Fruit fly (Drosophila melanogaster) whole organism, embryonic: Measurements from ENCODE around the gene HDAC6.
A peak's percentile ranks its signal among the peaks of the same experiment; 100 is the strongest.

Experiments used
- CG16815 ChIP-seq: fragments of 200-800 bp; sonication (Bioruptor generic); optimal IDR thresholded peaks from 3 replicates; lab custom pipeline; 2017; ENCODE audit warnings: missing biosample characterization, mild to moderate bottlenecking, missing genetic modification characterization
- CG17612 ChIP-seq: fragments of 200-800 bp; sonication (Bioruptor generic); IDR thresholded peaks from 2 replicates; pipeline ENCODE4 v1.3.6; 2022; ENCODE audit warnings: missing biosample characterization, missing genetic modification characterization
- CG8089 ChIP-seq: fragments of 200-800 bp; sonication (Bioruptor generic); optimal IDR thresholded peaks from 3 replicates; lab custom pipeline; 2016; ENCODE audit warnings: missing biosample characterization, missing genetic modification characterization
- Dll ChIP-seq: fragments of 200-800 bp; sonication (Bioruptor generic); IDR thresholded peaks from 4 replicates; pipeline ENCODE4 v1.3.6; 2022; ENCODE audit warnings: missing biosample characterization, missing genetic modification characterization; ENCODE audit not compliant: partially characterized antibody
- Fer1 ChIP-seq: fragments of 200-800 bp; sonication (Bioruptor generic); optimal IDR thresholded peaks from 2 replicates; lab custom pipeline; 2017; ENCODE audit warnings: missing biosample characterization, mild to moderate bottlenecking, missing genetic modification characterization
- amos ChIP-seq: fragments of 200-800 bp; sonication (Bioruptor generic); IDR thresholded peaks from 2 replicates; pipeline ENCODE4 v1.3.6; 2022; ENCODE audit warnings: missing biosample characterization, missing genetic modification characterization; ENCODE audit not compliant: partially characterized antibody
- ara ChIP-seq: fragments of 200-800 bp; sonication (Bioruptor generic); IDR thresholded peaks from 2 replicates; pipeline ENCODE4 v1.3.6; 2022; ENCODE audit warnings: missing biosample characterization, missing genetic modification characterization
- hbn ChIP-seq: fragments of 200-800 bp; sonication (Bioruptor generic); IDR thresholded peaks from 2 replicates; pipeline ENCODE4 v1.3.6; 2022; ENCODE audit warnings: missing biosample characterization, missing genetic modification characterization; ENCODE audit not compliant: partially characterized antibody
- hth ChIP-seq: fragments of >200 bp; optimal IDR thresholded peaks from 2 replicates; lab custom pipeline; 2017; ENCODE audit warnings: inconsistent platforms
- zfh1 ChIP-seq: fragments of 200-800 bp; sonication (Bioruptor generic); IDR thresholded peaks from 3 replicates; pipeline ENCODE4 v1.3.6; 2022; ENCODE audit warnings: missing biosample characterization, missing genetic modification characterization

dm6 chrX:15319699-15320482 lies 13.2 kb upstream of the HDAC6 start:
- 0 out of 2 replicates have a peak, but pooled peaks have one; percentile 18 for TF ChIP-seq hbn
- 0 out of 4 replicates have a peak, but pooled peaks have one; percentile 24 for TF ChIP-seq Dll
- TF ChIP-seq amos (GFP tag; lab: Robert Waterston, UW), result peak; percentile 29; the same call in 1 of the 2 replicates
- TF ChIP-seq hth (lab: Kevin White, UChicago), result no peak
- TF ChIP-seq zfh1 (GFP tag; lab: Robert Waterston, UW), result no peak
- no peak for TF ChIP-seq Fer1 (GFP tag; lab: Kevin White, UChicago)
- TF ChIP-seq CG8089 (GFP tag; lab: Kevin White, UChicago), result no peak
- no peak for TF ChIP-seq ara (GFP tag; lab: Robert Waterston, UW)
- TF ChIP-seq CG16815 (GFP tag; lab: Kevin White, UChicago), result no peak
- no peak for TF ChIP-seq CG17612 (GFP tag; lab: Robert Waterston, UW)
